Worm (Caenorhabditis elegans) whole organism, mixed stage, embryonic: ENCODE data around the gene F46C5.2.

Experiments used
- elt-3 ChIP-seq: fragments of 150-350 bp; optimal IDR thresholded peaks from 2 replicates; lab custom pipeline; 2014; ENCODE audit warnings: missing biosample characterization, missing genetic modification characterization
- ham-2 ChIP-seq: fragments of 200-800 bp; sonication (Bioruptor generic); optimal IDR thresholded peaks from 2 replicates; lab custom pipeline; 2018; ENCODE audit warnings: mild to moderate bottlenecking, missing genetic modification characterization, missing compliant biosample characterization
- lin-32 ChIP-seq: fragments of 200-800 bp; sonication (Bioruptor generic); optimal IDR thresholded peaks from 2 replicates; lab custom pipeline; 2018; ENCODE audit warnings: mild to moderate bottlenecking, missing genetic modification characterization, missing compliant biosample characterization
- nhr-12 ChIP-seq: fragments of 150-350 bp; optimal IDR thresholded peaks from 2 replicates; lab custom pipeline; 2014; ENCODE audit warnings: missing biosample characterization, missing genetic modification characterization
- nhr-237 ChIP-seq: fragments of 150-350 bp; optimal IDR thresholded peaks from 2 replicates; lab custom pipeline; 2014; ENCODE audit warnings: missing biosample characterization, missing genetic modification characterization
- nhr-76 ChIP-seq: sonication (generic microtip); optimal IDR thresholded peaks from 2 replicates; lab custom pipeline; 2017; ENCODE audit warnings: missing biosample characterization, missing genetic modification characterization
- snpc-4 ChIP-seq: fragments of 150-350 bp; optimal IDR thresholded peaks from 2 replicates; lab custom pipeline; 2014; ENCODE audit warnings: missing biosample characterization, missing genetic modification characterization
- tbx-8 ChIP-seq: fragments of 200-800 bp; sonication (Bioruptor generic); optimal IDR thresholded peaks from 2 replicates; lab custom pipeline; 2018; ENCODE audit warnings: mild to moderate bottlenecking, missing genetic modification characterization, moderate library complexity, missing compliant biosample characterization
- unc-62 ChIP-seq: fragments of 150-350 bp; optimal IDR thresholded peaks from 2 replicates; lab custom pipeline; 2014; ENCODE audit warnings: missing biosample characterization, missing genetic modification reagents, missing genetic modification characterization
- ztf-11 ChIP-seq: fragments of 150-350 bp; optimal IDR thresholded peaks from 2 replicates; lab custom pipeline; 2014; ENCODE audit warnings: missing biosample characterization, missing genetic modification characterization

- TF ChIP-seq nhr-12 (tag; lab: Kevin White, UChicago) (no peak), snpc-4 (tag; lab: Kevin White, UChicago) (no peak), lin-32 (GFP tag; lab: Kevin White, UChicago) (no peak), unc-62 (GFP tag; lab: Kevin White, UChicago) (no peak), tbx-8 (GFP tag; lab: Kevin White, UChicago) (no peak), nhr-237 (tag; lab: Kevin White, UChicago) (no peak), elt-3 (tag; lab: Kevin White, UChicago) (no peak), ztf-11 (tag; lab: Kevin White, UChicago) (no peak), nhr-76 (tag; lab: Kevin White, UChicago) (no peak), ham-2 (no peak)
Measured at ce11 chrII:8853960-8854359, 24.9 kb upstream of the F46C5.2 start.
